Worm (Caenorhabditis elegans) whole organism, late embryonic: Measurements from ENCODE around the gene Y116A8C.3.

Experiments used
- C38D4.7 ChIP-seq: fragments of 200-800 bp; sonication (Bioruptor generic); optimal IDR thresholded peaks from 2 replicates; lab custom pipeline; 2018; ENCODE audit warnings: mild to moderate bottlenecking, missing genetic modification characterization, moderate library complexity, missing compliant biosample characterization
- F13H6.1 ChIP-seq: sonication (generic microtip); optimal IDR thresholded peaks from 2 replicates; lab custom pipeline; 2016; ENCODE audit warnings: missing genetic modification characterization, missing compliant biosample characterization
- K02D7.2 ChIP-seq: sonication (generic microtip); optimal IDR thresholded peaks from 2 replicates; lab custom pipeline; 2017; ENCODE audit warnings: mild to moderate bottlenecking, missing genetic modification characterization, missing compliant biosample characterization
- K09A11.1 ChIP-seq: sonication (generic microtip); optimal IDR thresholded peaks from 2 replicates; lab custom pipeline; 2017; ENCODE audit warnings: antibody characterized with exemption, mild to moderate bottlenecking, missing genetic modification characterization, missing compliant biosample characterization; ENCODE audit not compliant: insufficient read depth
- T23F11.4 ChIP-seq: fragments of 200-800 bp; sonication (Bioruptor generic); optimal IDR thresholded peaks from 2 replicates; lab custom pipeline; 2018; ENCODE audit warnings: mild to moderate bottlenecking, missing genetic modification characterization, missing compliant biosample characterization
- ahr-1 ChIP-seq: sonication (generic microtip); optimal IDR thresholded peaks from 2 replicates; lab custom pipeline; 2016; ENCODE audit warnings: missing genetic modification characterization, missing compliant biosample characterization
- ceh-19 ChIP-seq: fragments of 200-800 bp; sonication (Bioruptor generic); optimal IDR thresholded peaks from 2 replicates; lab custom pipeline; 2018; ENCODE audit warnings: mild to moderate bottlenecking, missing genetic modification characterization, missing compliant biosample characterization
- ceh-22 ChIP-seq: sonication (generic microtip); optimal IDR thresholded peaks from 2 replicates; lab custom pipeline; 2017; ENCODE audit warnings: missing biosample characterization, missing genetic modification characterization
- ceh-24 ChIP-seq: sonication (generic microtip); optimal IDR thresholded peaks from 2 replicates; lab custom pipeline; 2016; ENCODE audit warnings: mild to moderate bottlenecking, missing genetic modification characterization, missing compliant biosample characterization
- ceh-30 ChIP-seq: fragments of 150-350 bp; optimal IDR thresholded peaks from 2 replicates; lab custom pipeline; 2014; ENCODE audit warnings: missing biosample characterization, missing genetic modification characterization
- ceh-31 ChIP-seq: sonication (generic microtip); optimal IDR thresholded peaks from 2 replicates; lab custom pipeline; 2016; ENCODE audit warnings: missing genetic modification characterization, missing compliant biosample characterization
- ceh-34 ChIP-seq: sonication (generic microtip); optimal IDR thresholded peaks from 2 replicates; lab custom pipeline; 2016; ENCODE audit warnings: mild to moderate bottlenecking, missing genetic modification characterization, missing compliant biosample characterization
- ceh-48 ChIP-seq: sonication (generic microtip); optimal IDR thresholded peaks from 2 replicates; lab custom pipeline; 2016; ENCODE audit warnings: missing genetic modification characterization, inconsistent platforms, missing compliant biosample characterization
- ceh-6 ChIP-seq: fragments of 200-800 bp; sonication (Bioruptor generic); optimal IDR thresholded peaks from 2 replicates; lab custom pipeline; 2018; ENCODE audit warnings: mild to moderate bottlenecking, missing genetic modification characterization, missing compliant biosample characterization
- ceh-9 ChIP-seq: sonication (generic microtip); optimal IDR thresholded peaks from 2 replicates; lab custom pipeline; 2016; ENCODE audit warnings: mild to moderate bottlenecking, missing genetic modification characterization, inconsistent platforms, missing compliant biosample characterization
- dve-1 ChIP-seq: sonication (generic microtip); optimal IDR thresholded peaks from 2 replicates; lab custom pipeline; 2017; ENCODE audit warnings: antibody characterized with exemption, mild to moderate bottlenecking, missing genetic modification characterization, missing compliant biosample characterization
- ets-4 ChIP-seq: sonication (generic microtip); optimal IDR thresholded peaks from 2 replicates; lab custom pipeline; 2016; ENCODE audit warnings: missing genetic modification characterization, missing compliant biosample characterization
- eyg-1 ChIP-seq: sonication (generic microtip); optimal IDR thresholded peaks from 2 replicates; lab custom pipeline; 2016; ENCODE audit warnings: missing genotype, missing genetic modification characterization, missing compliant biosample characterization
- fax-1 ChIP-seq: sonication (generic microtip); optimal IDR thresholded peaks from 2 replicates; lab custom pipeline; 2016; ENCODE audit warnings: missing genotype, missing genetic modification characterization, missing compliant biosample characterization
- fkh-10 ChIP-seq: fragments of 150-350 bp; optimal IDR thresholded peaks from 2 replicates; lab custom pipeline; 2014; ENCODE audit warnings: missing biosample characterization, missing genetic modification reagents, missing genetic modification characterization
- gmeb-2 ChIP-seq: sonication (generic microtip); optimal IDR thresholded peaks from 2 replicates; lab custom pipeline; 2016; ENCODE audit warnings: missing genetic modification characterization, inconsistent platforms, missing compliant biosample characterization
- hlh-13 ChIP-seq: fragments of 200-800 bp; sonication (Bioruptor generic); optimal IDR thresholded peaks from 2 replicates; lab custom pipeline; 2018; ENCODE audit warnings: mild to moderate bottlenecking, missing genetic modification characterization, missing compliant biosample characterization
- hlh-30 ChIP-seq: sonication (generic microtip); optimal IDR thresholded peaks from 2 replicates; lab custom pipeline; 2017; ENCODE audit warnings: antibody characterized with exemption, missing genetic modification characterization, missing compliant biosample characterization; ENCODE audit not compliant: insufficient read depth
- hlh-6 ChIP-seq: sonication (generic microtip); optimal IDR thresholded peaks from 2 replicates; lab custom pipeline; 2016; ENCODE audit warnings: missing genotype, missing genetic modification characterization, missing compliant biosample characterization
- hlh-8 ChIP-seq: sonication (generic microtip); optimal IDR thresholded peaks from 2 replicates; lab custom pipeline; 2016; ENCODE audit warnings: missing genotype, missing genetic modification characterization, missing compliant biosample characterization
- lim-6 ChIP-seq: sonication (generic microtip); optimal IDR thresholded peaks from 2 replicates; lab custom pipeline; 2016; ENCODE audit warnings: missing genetic modification characterization, missing compliant biosample characterization
- lin-11 ChIP-seq: fragments of 200-800 bp; sonication (Bioruptor generic); optimal IDR thresholded peaks from 2 replicates; lab custom pipeline; 2018; ENCODE audit warnings: mild to moderate bottlenecking, missing genetic modification characterization, missing compliant biosample characterization
- mec-3 ChIP-seq: sonication (generic microtip); optimal IDR thresholded peaks from 2 replicates; lab custom pipeline; 2016; ENCODE audit warnings: borderline replicate concordance, missing genetic modification characterization, missing compliant biosample characterization
- nhr-232 ChIP-seq: sonication (generic microtip); optimal IDR thresholded peaks from 2 replicates; lab custom pipeline; 2016; ENCODE audit warnings: missing genetic modification characterization, missing compliant biosample characterization
- npax-4 ChIP-seq: sonication (generic microtip); optimal IDR thresholded peaks from 2 replicates; lab custom pipeline; 2016; ENCODE audit warnings: missing genetic modification characterization, missing compliant biosample characterization
- odd-2 ChIP-seq: sonication (generic microtip); optimal IDR thresholded peaks from 2 replicates; lab custom pipeline; 2017; ENCODE audit warnings: antibody characterized with exemption, mild to moderate bottlenecking, missing genetic modification characterization, missing compliant biosample characterization
- pat-9 ChIP-seq: fragments of 200-800 bp; sonication (Bioruptor generic); optimal IDR thresholded peaks from 2 replicates; lab custom pipeline; 2018; ENCODE audit warnings: mild to moderate bottlenecking, missing genetic modification characterization, moderate library complexity, missing compliant biosample characterization
- pha-2 ChIP-seq: sonication (generic microtip); optimal IDR thresholded peaks from 2 replicates; lab custom pipeline; 2017; ENCODE audit warnings: mild to moderate bottlenecking, missing genetic modification characterization, missing compliant biosample characterization
- pqm-1 ChIP-seq: sonication (generic microtip); optimal IDR thresholded peaks from 2 replicates; lab custom pipeline; 2016; ENCODE audit warnings: missing genetic modification characterization, missing compliant biosample characterization
- pros-1 ChIP-seq: fragments of 150-350 bp; optimal IDR thresholded peaks from 2 replicates; lab custom pipeline; 2014; ENCODE audit warnings: missing biosample characterization, missing genetic modification reagents, missing genetic modification characterization
- rnt-1 ChIP-seq: sonication (generic microtip); optimal IDR thresholded peaks from 2 replicates; lab custom pipeline; 2016; ENCODE audit warnings: missing genetic modification characterization, missing compliant biosample characterization
- syd-9 ChIP-seq: sonication (generic microtip); optimal IDR thresholded peaks from 2 replicates; lab custom pipeline; 2016; ENCODE audit warnings: mild to moderate bottlenecking, missing genetic modification characterization, moderate library complexity, missing compliant biosample characterization
- tbx-2 ChIP-seq: sonication (generic microtip); optimal IDR thresholded peaks from 2 replicates; lab custom pipeline; 2016; ENCODE audit warnings: missing genetic modification characterization, missing compliant biosample characterization
- unc-42 ChIP-seq: sonication (generic microtip); optimal IDR thresholded peaks from 2 replicates; lab custom pipeline; 2016; ENCODE audit warnings: missing genotype, missing genetic modification characterization, missing compliant biosample characterization
- unc-55 ChIP-seq: sonication (generic microtip); optimal IDR thresholded peaks from 2 replicates; lab custom pipeline; 2017; ENCODE audit warnings: missing biosample characterization, missing genetic modification reagents, missing genetic modification characterization
- unc-86 ChIP-seq: sonication (generic microtip); optimal IDR thresholded peaks from 2 replicates; lab custom pipeline; 2016; ENCODE audit warnings: missing genetic modification characterization, missing compliant biosample characterization

Y116A8C.3 gene

DNA sequence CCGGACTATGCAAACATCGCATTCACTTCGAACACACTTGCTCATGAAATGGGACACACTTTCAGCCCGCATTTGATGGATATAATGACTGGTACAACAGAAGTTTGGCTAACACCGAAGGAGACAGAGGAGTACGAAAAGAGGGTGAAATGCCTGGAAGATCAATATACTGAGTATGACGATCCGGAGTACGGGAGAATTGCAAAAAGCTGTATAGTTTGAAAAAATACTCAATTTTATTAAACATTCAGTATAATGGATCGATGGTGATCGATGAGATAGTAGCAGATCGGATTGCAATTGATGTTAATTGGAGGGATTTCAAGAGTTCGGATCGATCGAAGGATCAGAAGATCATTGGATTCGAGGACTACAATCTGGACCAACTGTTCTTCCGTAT lies 10.7 kb downstream of the Y116A8C.3 start:
- TF ChIP-seq fax-1 (no peak), pros-1 (tag; lab: Kevin White, UChicago) (no peak), hlh-8 (tag; lab: Kevin White, UChicago) (no peak), T23F11.4 (GFP tag; lab: Kevin White, UChicago) (no peak), lim-6 (tag; lab: Kevin White, UChicago) (no peak), F13H6.1 (tag; lab: Kevin White, UChicago) (no peak), tbx-2 (tag; lab: Kevin White, UChicago) (no peak), K02D7.2 (no peak), odd-2 (tag; lab: Kevin White, UChicago) (no peak)

DNA sequence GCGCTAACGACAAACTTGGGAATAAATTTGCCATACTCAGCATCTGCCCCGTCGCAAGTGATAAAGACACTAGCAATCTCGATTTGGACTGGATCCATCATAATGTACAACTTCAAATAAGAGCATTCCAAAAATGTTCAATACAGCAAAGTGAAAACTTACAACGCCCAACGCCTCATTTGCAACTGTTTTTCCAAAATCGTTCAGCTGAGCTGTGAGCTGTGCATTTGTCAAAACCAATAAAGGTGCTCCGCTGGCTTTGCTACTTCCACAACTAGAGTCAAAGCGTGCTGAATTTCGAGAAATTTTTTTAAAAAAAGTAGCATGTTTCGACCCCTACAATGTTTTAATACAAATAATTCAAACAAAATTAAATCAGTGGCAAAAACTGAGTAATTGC lies 15.2 kb downstream of the Y116A8C.3 start, which contains the start of gene Y116A8C.49:
Gene Y116A8C.49 (minus strand): TSS at position 101 of the 400 bp plus-strand sequence.
- TF ChIP-seq ceh-48 (no peak), pqm-1 (tag; lab: Kevin White, UChicago) (no peak), mec-3 (no peak), ceh-9 (no peak), K09A11.1 (no peak), hlh-13 (GFP tag; lab: Kevin White, UChicago) (no peak), ceh-22 (tag; lab: Kevin White, UChicago) (no peak), ahr-1 (tag; lab: Kevin White, UChicago) (no peak), npax-4 (no peak), lin-11 (tag; lab: Kevin White, UChicago) (no peak), hlh-30 (tag; lab: Kevin White, UChicago) (no peak), gmeb-2 (no peak), ceh-24 (tag; lab: Kevin White, UChicago) (no peak), odd-2 (tag; lab: Kevin White, UChicago) (no peak)

ce11 chrIV:16936053-16936452 lies 20.2 kb downstream of the Y116A8C.3 start:
- TF ChIP-seq C38D4.7 (GFP tag; lab: Kevin White, UChicago) (no peak), nhr-232 (tag; lab: Kevin White, UChicago) (no peak), rnt-1 (no peak), pha-2 (tag; lab: Kevin White, UChicago) (no peak), ceh-34 (no peak), K02D7.2 (no peak), ceh-6 (GFP tag; lab: Kevin White, UChicago) (no peak), ceh-30 (no peak), hlh-6 (tag; lab: Kevin White, UChicago) (no peak), dve-1 (tag; lab: Kevin White, UChicago) (no peak), fkh-10 (GFP tag; lab: Kevin White, UChicago) (no peak)

ce11 chrIV:16939001-16939400 lies 23.1 kb downstream of the Y116A8C.3 start, which contains the start of gene Y116A8C.10:
Gene Y116A8C.10, minus strand, starts transcription at chrIV:16939101.
- TF ChIP-seq K09A11.1 (no peak), ceh-31 (tag; lab: Kevin White, UChicago) (no peak), ets-4 (tag; lab: Kevin White, UChicago) (no peak), unc-42 (no peak), eyg-1 (tag; lab: Kevin White, UChicago) (no peak), ceh-30 (no peak), ceh-6 (GFP tag; lab: Kevin White, UChicago) (no peak), pat-9 (tag; lab: Kevin White, UChicago) (no peak), unc-55 (GFP tag; lab: Kevin White, UChicago) (no peak), gmeb-2 (no peak), hlh-6 (tag; lab: Kevin White, UChicago) (no peak), ceh-22 (tag; lab: Kevin White, UChicago) (no peak), unc-86 (no peak), syd-9 (tag; lab: Kevin White, UChicago) (no peak), ceh-19 (GFP tag; lab: Kevin White, UChicago) (no peak)
